Worm (Caenorhabditis elegans) whole organism, L1 larva: ENCODE results near the gene algn-7.

Experiments
- C04F5.9 ChIP-seq: sonication (generic microtip); optimal IDR thresholded peaks from 2 replicates; lab custom pipeline; 2016; ENCODE audit warnings: missing genetic modification characterization, missing compliant biosample characterization
- Y116A8C.19 ChIP-seq: sonication (generic microtip); optimal IDR thresholded peaks from 2 replicates; lab custom pipeline; 2016; ENCODE audit warnings: missing compliant biosample characterization, missing genetic modification characterization, borderline replicate concordance
- blmp-1 ChIP-seq: fragments of 150-350 bp; optimal IDR thresholded peaks from 2 replicates; lab custom pipeline; 2014; ENCODE audit warnings: missing biosample characterization, missing genetic modification characterization
- ceh-63 ChIP-seq: fragments of 200-800 bp; sonication (Bioruptor generic); optimal IDR thresholded peaks from 2 replicates; lab custom pipeline; 2018; ENCODE audit warnings: mild to moderate bottlenecking, missing genetic modification characterization, missing compliant biosample characterization
- ceh-8 ChIP-seq: fragments of 200-800 bp; sonication (Bioruptor generic); optimal IDR thresholded peaks from 2 replicates; lab custom pipeline; 2018; ENCODE audit warnings: mild to moderate bottlenecking, missing genetic modification characterization, moderate library complexity, missing compliant biosample characterization
- ceh-82 ChIP-seq, 3 experiments: fragments of 150-350 bp in 1 of 3; sonication (generic microtip) in 2 of 3; optimal IDR thresholded peaks; 2 replicates each; lab custom pipeline; 2014 to 2017; ENCODE audit warnings: missing biosample characterization in 3 of 3, missing genetic modification characterization in 3 of 3
- ceh-88 ChIP-seq: fragments of 200-800 bp; sonication (Bioruptor generic); IDR thresholded peaks from 2 replicates; pipeline ENCODE4 v1.3.6; 2022; ENCODE audit warnings: missing genetic modification characterization, missing compliant biosample characterization
- ceh-90 ChIP-seq: sonication (generic microtip); optimal IDR thresholded peaks from 2 replicates; lab custom pipeline; 2016; ENCODE audit warnings: missing genetic modification characterization, missing compliant biosample characterization
- efl-1 ChIP-seq, 4 experiments: fragments of 150-350 bp; optimal IDR thresholded peaks in 3 of 4; peaks in 1 of 4; 1 replicate in 1 of 4; 2 replicates in 3 of 4; lab custom pipeline; 2014; ENCODE audit warnings: missing biosample characterization in 2 of 4, missing genetic modification characterization in 2 of 4, missing genetic modification reagents in 2 of 4
- elt-2 ChIP-seq: sonication (generic microtip); optimal IDR thresholded peaks from 2 replicates; lab custom pipeline; 2016; ENCODE audit warnings: missing genetic modification characterization, mild to moderate bottlenecking, inconsistent platforms, missing compliant biosample characterization, missing genetic modification reagents
- elt-3 ChIP-seq, 6 experiments: fragments of 150-350 bp in 1 of 6; sonication (generic microtip); optimal IDR thresholded peaks; 2 replicates each; lab custom pipeline; 2017 to 2018; ENCODE audit warnings: missing biosample characterization in 6 of 6, missing genetic modification characterization in 6 of 6, inconsistent platforms in 1 of 6
- grh-1 ChIP-seq: fragments of 200-800 bp; sonication (Bioruptor generic); IDR thresholded peaks from 2 replicates; pipeline ENCODE4 v1.3.6; 2022; ENCODE audit warnings: missing genetic modification reagents, missing genetic modification characterization, missing compliant biosample characterization
- hlh-17 ChIP-seq: fragments of 200-800 bp; sonication (Bioruptor generic); optimal IDR thresholded peaks from 2 replicates; lab custom pipeline; 2018; ENCODE audit warnings: missing genetic modification characterization, mild to moderate bottlenecking, missing compliant biosample characterization, moderate library complexity, borderline replicate concordance
- hlh-4 ChIP-seq: sonication (generic microtip); optimal IDR thresholded peaks from 2 replicates; lab custom pipeline; 2016; ENCODE audit warnings: mild to moderate bottlenecking, missing genetic modification characterization, missing compliant biosample characterization
- hpl-2 ChIP-seq: fragments of 150-350 bp; optimal IDR thresholded peaks from 2 replicates; lab custom pipeline; 2014; ENCODE audit warnings: missing biosample characterization, missing genetic modification reagents, missing genetic modification characterization
- isw-1 ChIP-seq: fragments of 200-800 bp; sonication (Bioruptor generic); IDR thresholded peaks from 2 replicates; pipeline ENCODE4 v1.3.6; 2022; ENCODE audit warnings: missing genetic modification characterization, missing compliant biosample characterization
- jun-1 ChIP-seq: fragments of 150-350 bp; optimal IDR thresholded peaks from 2 replicates; lab custom pipeline; 2014; ENCODE audit warnings: missing biosample characterization, missing genetic modification reagents, missing genetic modification characterization
- lin-13 ChIP-seq: fragments of 150-350 bp; optimal IDR thresholded peaks from 2 replicates; lab custom pipeline; 2014; ENCODE audit warnings: missing biosample characterization, missing genetic modification reagents, missing genetic modification characterization
- lin-14 ChIP-seq: fragments of 200-800 bp; sonication (Bioruptor generic); optimal IDR thresholded peaks from 2 replicates; lab custom pipeline; 2018; ENCODE audit warnings: mild to moderate bottlenecking, missing genetic modification characterization, moderate library complexity, missing compliant biosample characterization
- lin-35 ChIP-seq, 2 experiments: fragments of 150-350 bp; optimal IDR thresholded peaks; 2 replicates each; lab custom pipeline; 2014; ENCODE audit warnings: missing biosample characterization in 2 of 2, missing genetic modification characterization in 2 of 2, missing genetic modification reagents in 2 of 2
- mef-2 ChIP-seq: fragments of 150-350 bp; optimal IDR thresholded peaks from 2 replicates; lab custom pipeline; 2014; ENCODE audit warnings: missing biosample characterization, missing genetic modification characterization
- mep-1 ChIP-seq: fragments of 150-350 bp; optimal IDR thresholded peaks from 2 replicates; lab custom pipeline; 2014; ENCODE audit warnings: missing biosample characterization, missing genetic modification characterization
- nhr-11 ChIP-seq: fragments of 150-350 bp; optimal IDR thresholded peaks from 2 replicates; lab custom pipeline; 2014; ENCODE audit warnings: missing biosample characterization, missing genetic modification characterization
- nhr-12 ChIP-seq: sonication (generic microtip); optimal IDR thresholded peaks from 2 replicates; lab custom pipeline; 2017; ENCODE audit warnings: missing biosample characterization, missing genetic modification characterization
- nhr-19 ChIP-seq: fragments of 200-800 bp; sonication (Bioruptor generic); conservative IDR thresholded peaks from 2 replicates; pipeline ENCODE4 v1.3.6; 2022; ENCODE audit warnings: missing genetic modification characterization, missing compliant biosample characterization
- nhr-20 ChIP-seq: sonication (generic microtip); optimal IDR thresholded peaks from 2 replicates; lab custom pipeline; 2016; ENCODE audit warnings: mild to moderate bottlenecking, missing genetic modification characterization, missing compliant biosample characterization
- nhr-76 ChIP-seq: sonication (generic microtip); optimal IDR thresholded peaks from 2 replicates; lab custom pipeline; 2017; ENCODE audit warnings: missing biosample characterization, missing genetic modification characterization
- snpc-4 ChIP-seq: fragments of 150-350 bp; optimal IDR thresholded peaks from 2 replicates; lab custom pipeline; 2014; ENCODE audit warnings: missing biosample characterization, missing genetic modification characterization
- snu-23 ChIP-seq: sonication (generic microtip); optimal IDR thresholded peaks from 2 replicates; lab custom pipeline; 2016; ENCODE audit warnings: missing genetic modification characterization, missing compliant biosample characterization
- sox-4 ChIP-seq: sonication (generic microtip); optimal IDR thresholded peaks from 2 replicates; lab custom pipeline; 2016; ENCODE audit warnings: missing genetic modification characterization, missing compliant biosample characterization
- sptf-1 ChIP-seq: fragments of 150-350 bp; optimal IDR thresholded peaks from 2 replicates; lab custom pipeline; 2014; ENCODE audit warnings: missing biosample characterization, missing genetic modification characterization
- sup-37 ChIP-seq: fragments of 200-800 bp; sonication (Bioruptor generic); optimal IDR thresholded peaks from 2 replicates; lab custom pipeline; 2018; ENCODE audit warnings: mild to moderate bottlenecking, missing genetic modification characterization, missing compliant biosample characterization
- tbx-2 ChIP-seq: sonication (generic microtip); optimal IDR thresholded peaks from 2 replicates; lab custom pipeline; 2016; ENCODE audit warnings: missing genetic modification characterization, missing compliant biosample characterization
- unc-130 ChIP-seq: fragments of 150-350 bp; optimal IDR thresholded peaks from 2 replicates; lab custom pipeline; 2017; ENCODE audit warnings: missing biosample characterization, missing genetic modification characterization, inconsistent platforms
- unc-62 ChIP-seq: fragments of 150-350 bp; optimal IDR thresholded peaks from 2 replicates; lab custom pipeline; 2014; ENCODE audit warnings: missing biosample characterization, missing genetic modification reagents, missing genetic modification characterization
- unc-86 ChIP-seq: sonication (generic microtip); optimal IDR thresholded peaks from 2 replicates; lab custom pipeline; 2016; ENCODE audit warnings: missing genetic modification characterization, missing compliant biosample characterization
- zip-4 ChIP-seq: fragments of 200-800 bp; sonication (Bioruptor generic); optimal IDR thresholded peaks from 2 replicates; lab custom pipeline; 2018; ENCODE audit warnings: mild to moderate bottlenecking, missing genetic modification characterization, moderate library complexity, missing compliant biosample characterization

The algn-7 gene

DNA sequence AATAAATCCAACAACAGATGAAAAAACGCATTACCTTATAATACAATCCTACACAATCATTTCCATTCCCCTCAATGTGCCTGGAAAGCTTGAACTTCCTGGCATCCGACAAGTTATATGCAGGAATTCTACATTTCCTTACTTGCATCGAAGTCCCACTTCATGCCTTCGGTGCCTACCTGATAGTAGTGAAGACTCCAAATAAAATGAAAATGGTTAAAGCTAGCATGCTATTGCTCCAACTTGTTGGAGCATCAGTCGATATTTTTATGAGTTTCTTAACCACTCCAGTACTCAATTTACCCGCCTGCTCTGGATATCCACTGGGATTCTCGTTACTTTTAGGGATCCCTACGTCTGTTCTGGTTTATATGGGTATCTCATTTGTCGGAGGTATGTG is 31.5 kb upstream of the algn-7 start, which contains the start of gene srh-171:
Gene srh-171, plus strand, starts transcription at position 75 of the 400 bp plus-strand sequence.
- no peak for TF ChIP-seq nhr-20 (tag; lab: Kevin White, UChicago)
- TF ChIP-seq snu-23 (GFP tag; lab: Kevin White, UChicago): no peak
- no peak for TF ChIP-seq nhr-11
- no peak for TF ChIP-seq nhr-76
- TF ChIP-seq efl-1 (optimal IDR thresholded peaks at IDR 0.05; lab: Kevin White, UChicago): no peak
- TF ChIP-seq efl-1 (GFP tag; optimal IDR thresholded peaks at IDR 0.05 in 1 of 2; lab: Kevin White, UChicago): peak in 1 of 2 experiments; percentile 69

DNA sequence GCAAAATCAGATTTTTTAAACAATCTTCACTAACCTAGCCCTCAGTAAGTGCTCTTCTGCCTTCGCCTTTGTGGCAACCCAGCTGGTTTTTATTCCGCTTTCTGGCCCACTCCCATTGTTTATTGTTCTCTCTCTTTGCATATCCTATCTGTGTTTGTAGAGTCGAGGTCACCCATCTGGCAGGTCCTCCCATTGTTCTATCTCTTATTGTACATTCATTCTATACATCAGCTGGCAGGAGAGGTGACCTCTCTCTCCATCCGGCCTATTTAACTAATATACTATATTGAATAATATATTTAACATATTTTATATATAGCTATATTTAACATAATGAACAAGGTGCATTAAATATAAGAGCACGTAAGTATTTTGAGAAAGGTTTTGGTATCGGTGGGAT is 27.8 kb upstream of the algn-7 start:
- TF ChIP-seq hlh-4 (tag; lab: Kevin White, UChicago): no peak
- TF ChIP-seq mef-2: no peak
- TF ChIP-seq efl-1 (optimal IDR thresholded peaks at IDR 0.05; lab: Kevin White, UChicago): no peak
- TF ChIP-seq efl-1 (GFP tag; optimal IDR thresholded peaks at IDR 0.05 in 1 of 2; lab: Kevin White, UChicago): no peak
- TF ChIP-seq Y116A8C.19 (tag; lab: Kevin White, UChicago): no peak
- TF ChIP-seq ceh-8: no peak
- no peak for TF ChIP-seq C04F5.9 (tag; lab: Kevin White, UChicago)
- no peak for TF ChIP-seq unc-62 (GFP tag; lab: Kevin White, UChicago)
- TF ChIP-seq sup-37 (GFP tag; lab: Kevin White, UChicago): no peak
- TF ChIP-seq ceh-90 (tag; lab: Kevin White, UChicago): no peak

DNA sequence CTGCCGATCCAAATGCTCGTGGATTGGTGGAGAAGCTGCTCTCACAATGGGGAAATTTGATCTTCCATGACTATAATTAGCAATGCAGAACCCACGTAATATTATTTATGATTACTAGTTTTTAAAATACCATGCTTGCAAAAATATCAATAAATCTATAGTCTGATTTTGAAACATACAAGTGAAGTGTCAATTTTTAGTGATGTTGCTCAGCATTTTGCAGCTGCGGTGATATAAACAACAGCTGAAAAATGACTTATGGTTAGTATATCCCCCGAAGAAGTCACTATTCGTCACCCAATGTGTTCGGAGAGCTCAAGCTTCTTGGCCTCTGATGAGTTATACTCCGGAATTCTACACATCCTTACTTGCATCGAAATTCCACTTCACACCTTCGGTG is 24.6 kb upstream of the algn-7 start, which contains the start of gene srh-172:
Gene srh-172, plus strand, starts transcription at position 301 of the 400 bp plus-strand sequence.
- TF ChIP-seq snu-23 (GFP tag; lab: Kevin White, UChicago) (no peak), snpc-4 (no peak), isw-1 (no peak), sptf-1 (no peak), nhr-19 (GFP tag; lab: Robert Waterston, UW) (no peak), nhr-20 (tag; lab: Kevin White, UChicago) (no peak), ceh-90 (tag; lab: Kevin White, UChicago) (no peak), jun-1 (tag; lab: Kevin White, UChicago) (no peak), ceh-88 (GFP tag; lab: Robert Waterston, UW) (no peak), sox-4 (no peak), lin-14 (GFP tag; lab: Kevin White, UChicago) (no peak), ceh-82 (tag; optimal IDR thresholded peaks at IDR 0.05; lab: Kevin White, UChicago) (no peak), zip-4 (GFP tag; lab: Kevin White, UChicago) (no peak), hpl-2 (no peak), unc-130 (tag; lab: Kevin White, UChicago) (no peak), grh-1 (GFP tag; lab: Robert Waterston, UW) (no peak), lin-13 (no peak), unc-86 (tag; lab: Kevin White, UChicago) (no peak)

DNA sequence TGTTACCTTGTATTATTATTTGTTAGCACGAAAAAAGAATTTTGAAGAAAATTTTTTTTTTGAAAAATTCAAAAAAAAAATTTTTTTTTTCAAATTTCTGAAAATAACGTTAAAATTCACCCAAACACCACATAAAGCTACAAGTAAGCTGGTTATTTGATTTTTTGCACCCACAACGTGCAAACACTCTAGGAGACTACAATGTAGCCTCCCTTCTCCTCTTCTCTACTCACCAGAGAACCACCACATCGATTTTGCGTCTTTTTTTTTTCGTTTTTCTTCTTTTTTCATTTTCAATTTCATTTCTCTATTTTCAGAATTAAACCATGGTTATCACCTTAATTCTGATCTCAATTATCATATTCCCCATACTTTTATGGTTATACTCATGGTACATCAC is 21.0 kb upstream of the algn-7 start, which contains the start of gene abhd-3.1:
Gene abhd-3.1, plus strand, starts transcription at position 318 of the 400 bp plus-strand sequence.
- no peak for TF ChIP-seq ceh-63 (GFP tag; lab: Kevin White, UChicago)
- TF ChIP-seq nhr-20 (tag; lab: Kevin White, UChicago): peak; percentile 64
- TF ChIP-seq nhr-19 (GFP tag; lab: Robert Waterston, UW): peak; percentile 34
- TF ChIP-seq mef-2: no peak
- no peak for TF ChIP-seq hlh-17 (GFP tag; lab: Kevin White, UChicago)
- no peak for TF ChIP-seq elt-2
- no peak for TF ChIP-seq tbx-2
- TF ChIP-seq elt-3 (tag; optimal IDR thresholded peaks at IDR 0.05; lab: Kevin White, UChicago): no peak
- no peak for TF ChIP-seq mep-1 (tag; lab: Kevin White, UChicago)
- no peak for TF ChIP-seq lin-35 (GFP tag; optimal IDR thresholded peaks at IDR 0.05; lab: Kevin White, UChicago)
- peak; percentile 2 for TF ChIP-seq blmp-1 (tag; lab: Kevin White, UChicago)
- no peak for TF ChIP-seq ceh-8
- TF ChIP-seq nhr-12 (tag; lab: Kevin White, UChicago): no peak
